Fruit fly (Drosophila melanogaster): Measurements from ENCODE around the gene CG1835.

The CG1835 gene

DNA sequence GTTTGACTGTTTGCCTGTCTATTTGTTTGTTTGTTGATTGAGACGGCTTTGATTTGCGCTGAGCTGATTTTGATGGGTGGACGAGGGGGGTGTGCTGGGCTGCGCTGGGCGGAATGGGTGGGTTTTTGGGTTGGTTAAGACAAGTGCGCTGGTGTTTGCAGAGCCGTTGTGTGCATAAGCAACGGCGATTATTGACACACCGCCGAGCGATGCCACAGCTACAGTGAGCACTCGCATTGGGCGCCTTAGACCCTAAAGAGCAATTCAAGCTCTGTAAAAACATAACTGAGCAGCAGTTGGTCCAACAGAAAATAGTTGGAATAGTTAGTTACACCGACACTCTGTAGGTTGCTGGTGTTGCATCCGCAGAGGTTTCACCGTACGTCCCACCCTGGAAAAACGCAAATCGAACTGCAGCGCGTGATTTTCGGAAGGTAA is 6.7 kb upstream of the CG1835 start (continued):
- TF ChIP-seq cg (GFP tag; optimal IDR thresholded peaks at IDR 0.05) = no peak
- TF ChIP-seq Spps (tag; optimal IDR thresholded peaks at IDR 0.05) = peak; percentile 55
- TF ChIP-seq odd (GFP tag; optimal IDR thresholded peaks at IDR 0.05) = peak; percentile 64
- peak; percentile 55 for TF ChIP-seq CrebB (tag; optimal IDR thresholded peaks at IDR 0.05)
- peak; percentile 79 for TF ChIP-seq row (GFP tag; IDR thresholded peaks at IDR 0.05)
- TF ChIP-seq en (GFP tag; optimal IDR thresholded peaks at IDR 0.05) = peak; percentile 71
- TF ChIP-seq CG5953 (GFP tag; IDR thresholded peaks at IDR 0.05) = peak; percentile 73
- peak; percentile 49 for TF ChIP-seq E2f2 (GFP tag; IDR thresholded peaks at IDR 0.05)
- no peak for TF ChIP-seq CG6791 (GFP tag; IDR thresholded peaks at IDR 0.05; ENCODE audit: partially characterized antibody)
- TF ChIP-seq sens-2 (GFP tag; IDR thresholded peaks at IDR 0.05) = peak; percentile 62
- TF ChIP-seq ind (GFP tag; optimal IDR thresholded peaks at IDR 0.05) = peak; percentile 77
- peak; percentile 73 for TF ChIP-seq Rfx (GFP tag; IDR thresholded peaks at IDR 0.05)
- peak; percentile 49 for TF ChIP-seq mam (GFP tag; optimal IDR thresholded peaks at IDR 0.05)
- TF ChIP-seq usp (GFP tag; optimal IDR thresholded peaks at IDR 0.05) = no peak
- TF ChIP-seq schlank (tag; optimal IDR thresholded peaks at IDR 0.05) = no peak
- peak; percentile 59 for TF ChIP-seq eyg (GFP tag; optimal IDR thresholded peaks at IDR 0.05)
- peak; percentile 71 for TF ChIP-seq CG10462 (GFP tag; optimal IDR thresholded peaks at IDR 0.05)
- peak; percentile 90 for TF ChIP-seq ATbp (GFP tag; optimal IDR thresholded peaks at IDR 0.05)
- peak; percentile 64 for TF ChIP-seq Mad (GFP tag; optimal IDR thresholded peaks at IDR 0.05)
- peak; percentile 49 for TF ChIP-seq HLHmδ (GFP tag; optimal IDR thresholded peaks at IDR 0.05)
- TF ChIP-seq CkIIα-i1 (GFP tag; IDR thresholded peaks at IDR 0.05) = no peak
- TF ChIP-seq ken (GFP tag; IDR thresholded peaks at IDR 0.05) = peak; percentile 83
- peak; percentile 66 for TF ChIP-seq CG12071 (GFP tag; optimal IDR thresholded peaks at IDR 0.05)
- peak; percentile 75 for TF ChIP-seq Lhr (GFP tag; optimal IDR thresholded peaks at IDR 0.05)
- TF ChIP-seq Gsc (GFP tag; IDR thresholded peaks at IDR 0.05) = peak; percentile 77
- TF ChIP-seq wdn (GFP tag; IDR thresholded peaks at IDR 0.05) = no peak
- peak; percentile 77 for TF ChIP-seq run (tag; optimal IDR thresholded peaks at IDR 0.05)
- peak; percentile 74 for TF ChIP-seq CG33213 (GFP tag; optimal IDR thresholded peaks at IDR 0.05)
- TF ChIP-seq fd96Cb (tag; optimal IDR thresholded peaks at IDR 0.05) = peak; percentile 81
- no peak for TF ChIP-seq CG30020 (tag; optimal IDR thresholded peaks at IDR 0.05)
- peak; percentile 60 for TF ChIP-seq Jarid2 (GFP tag; optimal IDR thresholded peaks at IDR 0.05)
- peak; percentile 83 for TF ChIP-seq CG2202 (tag; optimal IDR thresholded peaks at IDR 0.05)
- peak; percentile 76 for TF ChIP-seq tgo (GFP tag; IDR thresholded peaks at IDR 0.05)
- TF ChIP-seq CG14860 (GFP tag; IDR thresholded peaks at IDR 0.05; ENCODE audit: partially characterized antibody) = no peak
- TF ChIP-seq Dll (GFP tag; IDR thresholded peaks at IDR 0.05; ENCODE audit: partially characterized antibody) = no peak
- TF ChIP-seq hth (optimal IDR thresholded peaks at IDR 0.05) = no peak
- peak; percentile 3 for TF ChIP-seq CG9797 (GFP tag; optimal IDR thresholded peaks at IDR 0.05)
- TF ChIP-seq Sox102F (GFP tag; optimal IDR thresholded peaks at IDR 0.05) = peak; percentile 76
- TF ChIP-seq CG2120 (GFP tag; optimal IDR thresholded peaks at IDR 0.05) = peak; percentile 7
- peak; percentile 78 for TF ChIP-seq E2f1 (GFP tag; IDR thresholded peaks at IDR 0.05)
- peak; percentile 41 for TF ChIP-seq dm (GFP tag; optimal IDR thresholded peaks at IDR 0.05)
- peak; percentile 21 for TF ChIP-seq ash1 (GFP tag; optimal IDR thresholded peaks at IDR 0.05)
- peak; percentile 60 for TF ChIP-seq CG12391 (tag; optimal IDR thresholded peaks at IDR 0.05)
- no peak for TF ChIP-seq aop (GFP tag; IDR thresholded peaks at IDR 0.05)
- peak; percentile 77 for TF ChIP-seq CG1647 (GFP tag; optimal IDR thresholded peaks at IDR 0.05)
- TF ChIP-seq slou (GFP tag; optimal IDR thresholded peaks at IDR 0.05) = peak; percentile 23
- peak; percentile 70 to 77 for TF ChIP-seq Pdp1 (GFP tag; optimal IDR thresholded peaks at IDR 0.05)
- peak; percentile 70 for TF ChIP-seq pum (GFP tag; optimal IDR thresholded peaks at IDR 0.05)
- TF ChIP-seq nerfin-2 (GFP tag; IDR thresholded peaks at IDR 0.05; ENCODE audit: partially characterized antibody) = no peak
- TF ChIP-seq CG5180 (GFP tag; optimal IDR thresholded peaks at IDR 0.05) = peak; percentile 54
- TF ChIP-seq CG13296 (GFP tag; optimal IDR thresholded peaks at IDR 0.05) = peak; percentile 9
